Fruit fly (Drosophila melanogaster): Measurements from ENCODE around the gene Sarm.

Gene Sarm

DNA sequence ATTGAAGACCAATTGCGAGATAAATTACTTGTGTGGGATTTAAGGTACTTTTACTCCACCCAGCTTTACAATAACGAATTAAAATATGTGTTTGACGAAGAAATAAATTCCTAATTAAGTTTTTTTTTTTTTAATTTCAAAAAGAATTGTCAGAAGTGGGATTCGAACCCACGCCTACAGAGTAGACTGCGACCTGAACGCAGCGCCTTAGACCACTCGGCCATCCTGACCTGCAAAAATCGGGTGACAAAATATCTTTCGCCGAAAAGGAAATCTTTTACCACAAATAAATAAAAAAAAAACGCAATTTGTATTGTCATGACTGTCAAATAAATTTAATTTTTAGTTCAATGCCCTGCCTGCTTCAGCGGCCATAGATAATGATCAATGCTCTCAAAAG lies 4.4 kb downstream of the Sarm start:
- no peak for TF ChIP-seq usp (GFP tag; optimal IDR thresholded peaks at IDR 0.05)
- TF ChIP-seq EcR (GFP tag; optimal IDR thresholded peaks at IDR 0.05) = no peak
- TF ChIP-seq psq (optimal IDR thresholded peaks at IDR 0.05) = no peak
- no peak for TF ChIP-seq CG8478 (optimal IDR thresholded peaks at IDR 0.05)
- no peak for TF ChIP-seq pan (optimal IDR thresholded peaks at IDR 0.05)
- no peak for TF ChIP-seq Dll (optimal IDR thresholded peaks at IDR 0.05)

DNA sequence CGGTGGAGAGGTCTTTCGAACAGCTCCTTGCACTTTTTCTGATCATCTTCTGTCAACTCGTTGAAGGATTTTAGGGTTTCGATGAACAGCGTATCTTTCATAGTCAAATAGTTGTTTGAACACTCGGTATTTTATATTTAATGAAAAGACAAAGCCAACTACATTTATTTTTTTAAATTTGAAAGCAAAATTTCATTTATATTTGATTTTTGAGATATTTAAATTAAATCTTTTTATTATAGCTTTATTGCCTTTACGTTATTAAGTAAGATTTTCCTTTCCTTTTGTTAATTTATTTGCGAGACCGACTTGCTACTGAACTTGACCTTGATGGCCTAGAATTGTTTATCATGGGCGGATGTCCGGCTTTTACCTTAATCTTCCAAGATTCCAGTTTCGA lies 5.5 kb downstream of the Sarm start, which contains the start of gene CG42590:
Gene CG42590, minus strand, starts transcription at position 101 of the 400 bp plus-strand sequence.
- TF ChIP-seq Dll (optimal IDR thresholded peaks at IDR 0.05) (no peak), CG8478 (optimal IDR thresholded peaks at IDR 0.05) (no peak), EcR (GFP tag; optimal IDR thresholded peaks at IDR 0.05) (no peak), usp (GFP tag; optimal IDR thresholded peaks at IDR 0.05) (no peak), psq (optimal IDR thresholded peaks at IDR 0.05) (no peak), pan (optimal IDR thresholded peaks at IDR 0.05) (no peak)

DNA sequence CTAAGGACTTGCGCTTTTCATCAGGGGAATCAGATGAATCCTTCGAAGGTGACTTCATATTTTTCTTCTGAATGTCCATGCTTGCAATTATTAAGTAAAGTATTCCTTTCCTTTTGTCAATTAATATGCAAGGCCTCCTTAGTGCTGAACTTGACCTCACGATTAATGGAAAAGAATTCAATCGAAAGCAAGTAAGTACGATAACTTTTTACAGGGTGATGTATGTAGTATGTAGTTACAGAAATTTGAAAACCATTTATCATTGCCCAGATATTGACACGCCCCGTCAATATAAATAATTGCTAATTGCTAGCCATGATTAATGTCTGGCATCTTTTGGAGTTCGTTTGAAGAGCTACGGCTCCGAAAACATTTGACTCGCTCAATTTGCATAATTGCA lies 6.2 kb downstream of the Sarm start, which contains the start of gene CG42591:
Gene CG42591, minus strand, starts transcription at position 101 of the 400 bp plus-strand sequence.
- TF ChIP-seq EcR (GFP tag; optimal IDR thresholded peaks at IDR 0.05) = no peak
- TF ChIP-seq CG8478 (optimal IDR thresholded peaks at IDR 0.05) = no peak
- TF ChIP-seq pan (optimal IDR thresholded peaks at IDR 0.05) = no peak
- TF ChIP-seq usp (GFP tag; optimal IDR thresholded peaks at IDR 0.05) = no peak
- no peak for TF ChIP-seq Dll (optimal IDR thresholded peaks at IDR 0.05)
- TF ChIP-seq psq (optimal IDR thresholded peaks at IDR 0.05) = no peak

DNA sequence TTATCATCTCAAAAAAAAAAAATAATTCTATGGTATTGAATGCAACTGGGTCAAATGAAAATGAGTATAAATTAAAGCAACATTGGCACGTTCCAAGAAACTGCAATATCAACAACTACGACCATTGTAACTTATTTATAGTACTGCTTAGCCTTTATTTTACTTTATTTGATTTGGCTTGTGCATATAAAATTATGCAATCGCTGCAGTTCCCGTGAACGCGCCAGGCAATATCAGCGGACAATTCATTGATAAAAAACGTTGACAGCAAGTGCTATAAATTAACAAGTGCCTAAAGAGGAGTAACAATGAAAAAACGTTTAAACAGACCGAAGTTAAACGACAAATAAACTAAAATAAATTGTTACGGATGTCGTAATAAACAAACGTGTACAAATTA lies 7.5 kb downstream of the Sarm start:
- TF ChIP-seq psq (optimal IDR thresholded peaks at IDR 0.05) (no peak), pan (optimal IDR thresholded peaks at IDR 0.05) (no peak), usp (GFP tag; optimal IDR thresholded peaks at IDR 0.05) (no peak), Dll (optimal IDR thresholded peaks at IDR 0.05) (no peak), EcR (GFP tag; optimal IDR thresholded peaks at IDR 0.05) (no peak), CG8478 (optimal IDR thresholded peaks at IDR 0.05) (no peak)

DNA sequence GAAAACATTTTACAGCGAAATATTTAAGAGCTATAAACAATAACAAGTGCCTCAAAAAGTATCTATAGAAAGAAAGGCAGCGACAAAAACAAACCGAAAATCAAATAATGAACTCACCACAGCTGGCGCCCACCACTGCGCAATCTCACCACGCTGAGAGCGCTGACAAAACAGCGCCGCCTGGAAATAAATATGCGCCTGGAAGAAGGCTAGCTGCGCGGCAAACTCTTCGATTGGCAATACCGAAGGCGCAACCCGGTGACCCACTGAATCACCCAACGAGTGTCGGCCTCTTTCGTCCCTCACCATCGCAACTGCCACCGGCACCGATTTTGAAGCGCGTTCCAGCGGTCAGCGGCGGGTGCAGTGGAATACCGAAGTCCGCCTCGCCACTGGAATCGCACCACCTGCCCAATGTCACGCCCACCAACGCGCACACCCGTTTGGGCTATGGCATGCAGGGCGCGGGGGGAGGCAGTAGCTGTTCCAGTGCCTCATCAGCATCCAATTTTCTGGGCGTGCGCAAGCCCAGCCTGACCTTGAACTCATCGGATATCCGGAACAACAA lies 8.1 kb downstream of the Sarm start:
- TF ChIP-seq CG8478 (optimal IDR thresholded peaks at IDR 0.05) = no peak

DNA sequence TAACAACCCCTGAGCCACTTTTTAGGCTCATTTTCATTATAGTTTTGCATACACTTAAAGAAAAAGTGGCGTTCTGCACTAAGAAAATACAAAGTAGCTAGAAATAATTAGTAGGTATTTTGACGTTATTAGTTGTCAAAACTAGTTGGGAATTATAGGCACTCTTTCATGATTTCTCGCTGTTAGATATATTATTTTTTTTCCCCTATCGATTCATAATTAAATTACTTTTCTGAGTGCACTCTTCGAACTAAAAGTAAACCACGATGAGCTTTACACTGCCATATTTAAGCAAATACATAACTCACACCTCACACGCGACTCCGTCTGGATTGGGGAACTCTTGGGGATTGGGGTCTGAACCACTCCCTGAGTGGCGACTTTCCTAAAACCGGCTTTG lies 9.0 kb downstream of the Sarm start:
- no peak for TF ChIP-seq CG8478 (optimal IDR thresholded peaks at IDR 0.05)
- no peak for TF ChIP-seq EcR (GFP tag; optimal IDR thresholded peaks at IDR 0.05)
- TF ChIP-seq psq (optimal IDR thresholded peaks at IDR 0.05) = no peak
- TF ChIP-seq Dll (optimal IDR thresholded peaks at IDR 0.05) = no peak
- no peak for TF ChIP-seq usp (GFP tag; optimal IDR thresholded peaks at IDR 0.05)
- TF ChIP-seq pan (optimal IDR thresholded peaks at IDR 0.05) = no peak

DNA sequence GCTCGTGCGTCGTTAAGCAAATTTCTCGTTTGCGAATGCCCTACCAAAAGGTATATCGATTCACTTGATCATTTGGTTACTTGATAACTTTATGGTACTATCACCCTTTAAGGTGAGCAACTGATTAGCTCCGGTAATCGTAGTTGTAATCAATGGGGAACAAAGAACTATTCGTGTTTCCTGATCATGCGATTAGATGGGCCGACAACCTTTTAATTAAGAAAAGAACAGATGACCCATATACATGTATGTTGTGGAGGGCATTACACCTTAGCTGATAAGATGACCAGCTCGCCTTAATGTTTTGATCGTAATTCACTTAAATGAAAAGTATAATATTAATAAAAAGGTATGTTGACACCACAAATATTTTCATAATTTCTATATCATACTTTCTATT lies 9.7 kb downstream of the Sarm start:
- no peak for TF ChIP-seq usp (GFP tag; optimal IDR thresholded peaks at IDR 0.05)
- TF ChIP-seq EcR (GFP tag; optimal IDR thresholded peaks at IDR 0.05) = no peak

DNA sequence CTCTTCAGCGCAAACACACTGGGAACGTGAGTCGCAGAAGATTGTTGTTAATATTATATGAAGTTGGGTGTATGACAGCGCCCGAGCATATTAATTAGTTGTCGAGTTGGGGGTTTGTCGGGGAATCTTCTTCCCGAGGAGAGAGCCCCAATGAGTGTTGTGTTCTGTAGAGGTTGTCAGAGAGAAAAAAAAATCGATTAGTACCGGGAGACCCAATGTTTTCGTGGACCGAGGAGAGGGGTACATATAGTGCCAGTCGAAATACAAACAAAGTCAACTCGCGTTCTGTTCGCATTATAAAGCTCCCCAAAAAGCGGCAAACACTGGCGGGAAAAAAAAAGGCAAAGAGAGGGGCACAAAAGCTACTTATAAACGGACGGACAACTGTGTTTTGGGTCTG lies 10.2 kb downstream of the Sarm start:
- TF ChIP-seq usp (GFP tag; optimal IDR thresholded peaks at IDR 0.05) = no peak

DNA sequence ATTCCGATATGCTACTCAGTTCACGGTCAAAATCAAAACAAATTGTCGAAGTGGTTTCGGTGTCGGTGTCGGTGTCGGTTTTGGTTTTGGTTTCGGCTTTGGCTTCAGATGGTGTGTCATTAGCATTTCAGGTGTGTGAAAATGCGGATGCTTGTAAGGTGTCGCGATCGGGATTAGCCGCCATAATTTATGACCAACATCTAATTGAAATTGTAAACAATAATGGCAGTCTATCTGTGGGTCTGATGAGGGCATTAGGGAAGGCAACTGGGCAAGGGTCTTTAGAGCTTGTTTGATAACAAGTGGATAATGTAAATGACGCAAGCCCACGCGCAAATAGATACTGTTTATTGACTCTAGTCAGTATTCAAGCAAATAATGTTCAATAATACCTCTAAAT lies 11.3 kb downstream of the Sarm start:
- TF ChIP-seq psq (optimal IDR thresholded peaks at IDR 0.05) (no peak), EcR (GFP tag; optimal IDR thresholded peaks at IDR 0.05) (no peak), Dll (optimal IDR thresholded peaks at IDR 0.05) (no peak)

DNA sequence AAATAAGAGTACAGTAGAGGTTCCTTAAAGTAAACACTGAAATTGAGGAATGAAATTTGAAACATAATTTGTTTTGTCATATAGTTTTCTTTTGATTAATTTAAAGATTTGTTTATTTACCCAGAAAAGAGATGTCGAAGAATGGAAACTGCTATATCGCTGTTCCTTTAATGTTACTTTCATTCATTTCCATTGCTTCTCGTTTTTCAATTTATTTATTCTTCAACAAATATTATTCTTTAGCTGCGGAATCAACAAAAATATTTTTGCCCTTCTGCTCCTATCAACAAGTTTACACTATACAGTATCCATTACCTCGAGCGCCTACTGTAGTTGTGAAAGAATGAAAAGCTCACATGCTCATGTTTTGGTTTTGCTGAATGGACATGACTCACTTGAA lies 12.5 kb downstream of the Sarm start:
- TF ChIP-seq pan (optimal IDR thresholded peaks at IDR 0.05) = no peak
- no peak for TF ChIP-seq CG8478 (optimal IDR thresholded peaks at IDR 0.05)

DNA sequence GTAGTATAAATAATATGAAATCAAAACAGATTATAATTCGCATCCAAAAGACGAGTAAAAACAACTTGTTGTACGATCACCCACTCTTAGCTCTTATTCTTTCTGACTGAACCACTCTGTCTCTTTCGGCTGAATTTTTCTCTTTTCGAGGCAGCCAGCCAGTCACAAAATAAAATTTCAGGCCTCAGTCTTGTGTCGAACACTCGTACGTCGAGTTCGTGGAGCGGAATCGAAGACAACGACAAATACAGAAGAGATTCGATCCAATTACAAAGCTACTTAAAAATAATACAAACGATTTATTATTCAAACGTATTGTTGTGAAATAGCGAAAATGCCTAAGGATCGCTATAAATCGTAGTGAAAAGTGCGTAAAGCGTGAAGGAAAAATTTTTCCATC lies 13.5 kb downstream of the Sarm start:
- no peak for TF ChIP-seq CG8478 (optimal IDR thresholded peaks at IDR 0.05)
- no peak for TF ChIP-seq pan (optimal IDR thresholded peaks at IDR 0.05)
- TF ChIP-seq usp (GFP tag; optimal IDR thresholded peaks at IDR 0.05) = no peak
- TF ChIP-seq Dll (optimal IDR thresholded peaks at IDR 0.05) = no peak
- TF ChIP-seq psq (optimal IDR thresholded peaks at IDR 0.05) = no peak
- TF ChIP-seq EcR (GFP tag; optimal IDR thresholded peaks at IDR 0.05) = no peak

DNA sequence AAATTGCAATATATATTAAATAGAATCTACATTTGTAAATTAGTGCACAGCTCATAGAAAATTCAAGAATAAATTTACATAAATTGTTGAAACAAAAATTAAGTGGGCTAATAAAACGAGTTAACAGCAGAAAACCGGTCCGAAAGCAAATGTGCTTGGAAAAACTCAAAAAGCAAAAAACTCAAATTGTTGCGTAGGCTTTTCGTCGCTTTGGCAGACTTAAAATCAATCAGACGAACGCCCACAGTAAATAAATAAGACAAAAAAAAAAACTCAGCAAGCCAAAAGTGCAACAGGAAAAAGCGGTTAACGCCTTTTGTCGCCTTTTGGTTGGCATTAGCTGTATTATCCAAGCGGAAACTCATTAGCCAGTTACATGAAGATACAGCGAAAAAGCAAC lies 14.3 kb downstream of the Sarm start:
- TF ChIP-seq CG8478 (optimal IDR thresholded peaks at IDR 0.05) (no peak), pan (optimal IDR thresholded peaks at IDR 0.05) (no peak), Dll (optimal IDR thresholded peaks at IDR 0.05) (no peak), psq (optimal IDR thresholded peaks at IDR 0.05) (no peak), EcR (GFP tag; optimal IDR thresholded peaks at IDR 0.05) (no peak)

DNA sequence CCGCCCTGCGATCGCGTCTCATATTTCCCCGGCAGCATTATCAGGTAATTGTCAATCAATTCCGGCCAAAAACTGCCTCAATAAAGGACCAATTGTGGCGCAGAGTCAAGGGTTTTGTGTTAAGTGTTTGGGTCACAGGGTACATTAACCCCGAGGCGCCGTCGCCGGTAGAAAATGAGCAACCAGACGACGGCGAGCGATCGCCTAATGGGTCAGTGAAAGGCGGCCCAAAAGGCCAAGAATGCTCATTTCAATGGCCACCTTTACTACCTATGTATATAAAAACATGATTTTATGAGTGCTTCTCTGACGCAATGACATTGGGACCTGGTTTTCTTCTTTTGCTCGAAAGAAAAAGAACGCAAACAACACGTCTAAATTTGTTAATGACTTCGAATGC lies 15.9 kb downstream of the Sarm start:
- TF ChIP-seq usp (GFP tag; optimal IDR thresholded peaks at IDR 0.05) = no peak
- no peak for TF ChIP-seq EcR (GFP tag; optimal IDR thresholded peaks at IDR 0.05)
- no peak for TF ChIP-seq CG8478 (optimal IDR thresholded peaks at IDR 0.05)
- no peak for TF ChIP-seq pan (optimal IDR thresholded peaks at IDR 0.05)
- TF ChIP-seq Dll (optimal IDR thresholded peaks at IDR 0.05) = no peak
- TF ChIP-seq psq (optimal IDR thresholded peaks at IDR 0.05) = no peak

DNA sequence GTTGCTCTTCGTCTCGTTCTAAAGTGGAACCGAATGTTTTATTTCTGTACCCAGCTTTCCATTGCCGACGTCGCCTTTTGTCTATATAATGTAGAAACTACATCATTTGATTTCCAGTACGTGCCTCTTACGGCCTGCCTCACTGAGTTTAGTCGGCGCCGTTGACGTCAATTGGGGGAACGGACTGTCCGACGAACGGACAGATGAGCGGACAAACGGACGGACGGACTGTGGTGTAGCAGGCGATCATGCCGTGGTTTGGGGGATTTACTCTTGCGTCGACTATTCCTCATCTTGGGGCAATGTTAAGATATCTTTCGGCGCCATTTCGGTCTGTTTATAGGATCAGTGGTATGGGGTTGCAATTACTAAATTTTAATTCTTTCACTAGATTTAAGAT lies 17.1 kb downstream of the Sarm start:
- no peak for TF ChIP-seq EcR (GFP tag; optimal IDR thresholded peaks at IDR 0.05)
- no peak for TF ChIP-seq CG8478 (optimal IDR thresholded peaks at IDR 0.05)
- TF ChIP-seq psq (optimal IDR thresholded peaks at IDR 0.05) = no peak

Data from whole organism.